Worm (Caenorhabditis elegans): ENCODE results near the gene mel-11.

Gene mel-11

ce11 chrII:9399746-9400145 is 41.4 kb downstream of the mel-11 start, which contains the start of gene Y51B9A.7:
Gene Y51B9A.7, plus strand, starts transcription at chrII:9400046.
- TF ChIP-seq flt-1 (GFP tag; IDR thresholded peaks at IDR 0.05) (no peak), med-1 (GFP tag; optimal IDR thresholded peaks at IDR 0.05; ENCODE audit: insufficient read depth) (no peak), tab-1 (GFP tag; IDR thresholded peaks at IDR 0.05) (no peak), klf-2 (GFP tag; conservative IDR thresholded peaks at IDR 0.05) (no peak), T22C8.4 (GFP tag; IDR thresholded peaks at IDR 0.05) (no peak), ztf-23 (GFP tag; IDR thresholded peaks at IDR 0.05) (no peak)

ce11 chrII:9403087-9403486 is 44.8 kb downstream of the mel-11 start, which contains the start of gene Y51B9A.6:
Gene Y51B9A.6, minus strand, starts transcription at chrII:9403187.
- TF ChIP-seq ztf-29 (GFP tag; IDR thresholded peaks at IDR 0.05), result no peak

- TF ChIP-seq ztf-23 (GFP tag; IDR thresholded peaks at IDR 0.05) (no peak), tab-1 (GFP tag; IDR thresholded peaks at IDR 0.05) (no peak), cog-1 (tag; optimal IDR thresholded peaks at IDR 0.05) (no peak), klf-2 (GFP tag; conservative IDR thresholded peaks at IDR 0.05) (no peak), ref-1 (GFP tag; conservative IDR thresholded peaks at IDR 0.05) (no peak), flt-1 (GFP tag; IDR thresholded peaks at IDR 0.05) (no peak), T22C8.4 (GFP tag; IDR thresholded peaks at IDR 0.05) (no peak), med-1 (GFP tag; optimal IDR thresholded peaks at IDR 0.05; ENCODE audit: insufficient read depth) (no peak), ztf-29 (GFP tag; IDR thresholded peaks at IDR 0.05) (no peak)
Measured at ce11 chrII:9403846-9404245, 45.5 kb downstream of the mel-11 start, which contains the start of gene Y51B9A.5. Gene Y51B9A.5, plus strand, starts transcription at chrII:9404146.

ce11 chrII:9407020-9407419 is 48.7 kb downstream of the mel-11 start, which contains the start of gene mpz-6:
Gene mpz-6, minus strand, starts transcription at chrII:9407120.
- TF ChIP-seq med-1 (GFP tag; optimal IDR thresholded peaks at IDR 0.05; ENCODE audit: insufficient read depth) (no peak), flt-1 (GFP tag; IDR thresholded peaks at IDR 0.05) (no peak), ztf-23 (GFP tag; IDR thresholded peaks at IDR 0.05) (no peak), tab-1 (GFP tag; IDR thresholded peaks at IDR 0.05) (no peak), ztf-29 (GFP tag; IDR thresholded peaks at IDR 0.05) (no peak), ref-1 (GFP tag; conservative IDR thresholded peaks at IDR 0.05) (no peak), T22C8.4 (GFP tag; IDR thresholded peaks at IDR 0.05) (no peak), cog-1 (tag; optimal IDR thresholded peaks at IDR 0.05) (no peak), klf-2 (GFP tag; conservative IDR thresholded peaks at IDR 0.05) (no peak)

ce11 chrII:9407469-9407868 is 49.1 kb downstream of the mel-11 start, which contains the start of gene arrd-2:
Gene arrd-2, plus strand, starts transcription at chrII:9407769.
- TF ChIP-seq ztf-23 (GFP tag; IDR thresholded peaks at IDR 0.05) (no peak), klf-2 (GFP tag; conservative IDR thresholded peaks at IDR 0.05) (no peak), ref-1 (GFP tag; conservative IDR thresholded peaks at IDR 0.05) (no peak), cog-1 (tag; optimal IDR thresholded peaks at IDR 0.05) (no peak), med-1 (GFP tag; optimal IDR thresholded peaks at IDR 0.05; ENCODE audit: insufficient read depth) (no peak), ztf-29 (GFP tag; IDR thresholded peaks at IDR 0.05) (no peak), T22C8.4 (GFP tag; IDR thresholded peaks at IDR 0.05) (no peak), tab-1 (GFP tag; IDR thresholded peaks at IDR 0.05) (no peak)

- TF ChIP-seq ztf-23 (GFP tag; IDR thresholded peaks at IDR 0.05) (no peak), ztf-29 (GFP tag; IDR thresholded peaks at IDR 0.05) (no peak), T22C8.4 (GFP tag; IDR thresholded peaks at IDR 0.05) (no peak)
Measured at ce11 chrII:9411497-9411896, 53.2 kb downstream of the mel-11 start, which contains the start of gene M176.9. Gene M176.9, minus strand, starts transcription at chrII:9411597.

- TF ChIP-seq T22C8.4 (GFP tag; IDR thresholded peaks at IDR 0.05) (no peak), cog-1 (tag; optimal IDR thresholded peaks at IDR 0.05) (no peak), ztf-23 (GFP tag; IDR thresholded peaks at IDR 0.05) (no peak), ref-1 (GFP tag; conservative IDR thresholded peaks at IDR 0.05) (no peak), flt-1 (GFP tag; IDR thresholded peaks at IDR 0.05) (no peak), ztf-29 (GFP tag; IDR thresholded peaks at IDR 0.05) (no peak), tab-1 (GFP tag; IDR thresholded peaks at IDR 0.05) (no peak), med-1 (GFP tag; optimal IDR thresholded peaks at IDR 0.05; ENCODE audit: insufficient read depth) (no peak), klf-2 (GFP tag; conservative IDR thresholded peaks at IDR 0.05) (no peak)
Measured at ce11 chrII:9412086-9412608, 53.8 kb downstream of the mel-11 start, which contains the start of gene arrd-3. Gene arrd-3, plus strand, starts transcription at chrII:9412558.

ce11 chrII:9416381-9417276 is 58.3 kb downstream of the mel-11 start, which contains the start of the genes gss-1 and chch-3:
Gene gss-1, minus strand, starts transcription at chrII:9416431.
Gene chch-3, plus strand, starts transcription at chrII:9417013.
- TF ChIP-seq cog-1 (tag; optimal IDR thresholded peaks at IDR 0.05) (peak; percentile 31), med-1 (GFP tag; optimal IDR thresholded peaks at IDR 0.05; ENCODE audit: insufficient read depth) (no peak), flt-1 (GFP tag; IDR thresholded peaks at IDR 0.05) (no peak), klf-2 (GFP tag; conservative IDR thresholded peaks at IDR 0.05) (no peak), ztf-23 (GFP tag; IDR thresholded peaks at IDR 0.05) (no peak), T22C8.4 (GFP tag; IDR thresholded peaks at IDR 0.05) (no peak)

ce11 chrII:9418065-9418567 is 59.8 kb downstream of the mel-11 start, which contains the start of the genes M176.4 and M176.16:
Gene M176.4, plus strand, starts transcription at chrII:9418365.
Gene M176.16, plus strand, starts transcription at chrII:9418517.
- TF ChIP-seq med-1 (GFP tag; optimal IDR thresholded peaks at IDR 0.05; ENCODE audit: insufficient read depth), result no peak
- no peak for TF ChIP-seq tab-1 (GFP tag; IDR thresholded peaks at IDR 0.05)
- TF ChIP-seq klf-2 (GFP tag; conservative IDR thresholded peaks at IDR 0.05), result no peak
- no peak for TF ChIP-seq cog-1 (tag; optimal IDR thresholded peaks at IDR 0.05)
- no peak for TF ChIP-seq T22C8.4 (GFP tag; IDR thresholded peaks at IDR 0.05)
- no peak for TF ChIP-seq flt-1 (GFP tag; IDR thresholded peaks at IDR 0.05)
- TF ChIP-seq ztf-23 (GFP tag; IDR thresholded peaks at IDR 0.05), result no peak
- no peak for TF ChIP-seq ztf-29 (GFP tag; IDR thresholded peaks at IDR 0.05)
- no peak for TF ChIP-seq ref-1 (GFP tag; conservative IDR thresholded peaks at IDR 0.05)

Measured in whole organism, midembryonic.